Worm (Caenorhabditis elegans) whole organism, L1 larva: ENCODE measurements around the gene C32D5.10.

Experiments
- alr-1 ChIP-seq: fragments of 200-800 bp; sonication (Bioruptor generic); optimal IDR thresholded peaks from 2 replicates; lab custom pipeline; 2018; ENCODE audit warnings: borderline replicate concordance, mild to moderate bottlenecking, missing genetic modification characterization, missing compliant biosample characterization
- aly-2 ChIP-seq: fragments of 150-350 bp; optimal IDR thresholded peaks from 2 replicates; lab custom pipeline; 2014; ENCODE audit warnings: missing biosample characterization, missing genetic modification characterization
- ama-1 ChIP-seq: fragments of 150-350 bp; optimal IDR thresholded peaks from 2 replicates; lab custom pipeline; 2014
- blmp-1 ChIP-seq: fragments of 150-350 bp; optimal IDR thresholded peaks from 2 replicates; lab custom pipeline; 2014; ENCODE audit warnings: missing biosample characterization, missing genetic modification characterization
- ceh-88 ChIP-seq: fragments of 200-800 bp; sonication (Bioruptor generic); IDR thresholded peaks from 2 replicates; pipeline ENCODE4 v1.3.6; 2022; ENCODE audit warnings: missing genetic modification characterization, missing compliant biosample characterization
- ceh-90 ChIP-seq: sonication (generic microtip); optimal IDR thresholded peaks from 2 replicates; lab custom pipeline; 2016; ENCODE audit warnings: missing genetic modification characterization, missing compliant biosample characterization
- dpl-1 ChIP-seq, 3 experiments: fragments of 150-350 bp in 2 of 3; sonication (generic microtip) in 1 of 3; optimal IDR thresholded peaks; 2 replicates each; lab custom pipeline; 2014 to 2017; ENCODE audit warnings: missing biosample characterization in 3 of 3, missing genetic modification characterization in 3 of 3, missing genetic modification reagents in 3 of 3
- efl-1 ChIP-seq, 4 experiments: fragments of 150-350 bp; optimal IDR thresholded peaks in 3 of 4; peaks in 1 of 4; 1 replicate in 1 of 4; 2 replicates in 3 of 4; lab custom pipeline; 2014; ENCODE audit warnings: missing biosample characterization in 2 of 4, missing genetic modification characterization in 2 of 4, missing genetic modification reagents in 2 of 4
- efl-3 ChIP-seq: fragments of 200-800 bp; sonication (Bioruptor generic); optimal IDR thresholded peaks from 2 replicates; lab custom pipeline; 2018; ENCODE audit warnings: mild to moderate bottlenecking, missing genetic modification characterization, missing compliant biosample characterization
- egl-13 ChIP-seq: sonication (generic microtip); optimal IDR thresholded peaks from 2 replicates; lab custom pipeline; 2016; ENCODE audit warnings: missing genotype, missing genetic modification reagents, missing genetic modification characterization, missing compliant biosample characterization
- egl-27 ChIP-seq, 2 experiments: fragments of 150-350 bp in 1 of 2; sonication (generic microtip); optimal IDR thresholded peaks; 3 replicates each; lab custom pipeline; 2017 to 2018; ENCODE audit warnings: missing biosample characterization in 2 of 2, missing genetic modification characterization in 2 of 2, missing genetic modification reagents in 2 of 2
- elt-2 ChIP-seq: sonication (generic microtip); optimal IDR thresholded peaks from 2 replicates; lab custom pipeline; 2016; ENCODE audit warnings: missing genetic modification characterization, mild to moderate bottlenecking, inconsistent platforms, missing compliant biosample characterization, missing genetic modification reagents
- fkh-10 ChIP-seq: sonication (generic microtip); optimal IDR thresholded peaks from 2 replicates; lab custom pipeline; 2017; ENCODE audit warnings: missing biosample characterization, missing genetic modification reagents, missing genetic modification characterization
- fos-1 ChIP-seq: fragments of 150-350 bp; optimal IDR thresholded peaks from 2 replicates; lab custom pipeline; 2014; ENCODE audit warnings: missing biosample characterization, missing genetic modification characterization
- hlh-17 ChIP-seq: fragments of 200-800 bp; sonication (Bioruptor generic); optimal IDR thresholded peaks from 2 replicates; lab custom pipeline; 2018; ENCODE audit warnings: missing genetic modification characterization, mild to moderate bottlenecking, missing compliant biosample characterization, moderate library complexity, borderline replicate concordance
- hlh-4 ChIP-seq: sonication (generic microtip); optimal IDR thresholded peaks from 2 replicates; lab custom pipeline; 2016; ENCODE audit warnings: mild to moderate bottlenecking, missing genetic modification characterization, missing compliant biosample characterization
- hpl-2 ChIP-seq: fragments of 150-350 bp; optimal IDR thresholded peaks from 2 replicates; lab custom pipeline; 2014; ENCODE audit warnings: missing biosample characterization, missing genetic modification reagents, missing genetic modification characterization
- lin-14 ChIP-seq: fragments of 200-800 bp; sonication (Bioruptor generic); optimal IDR thresholded peaks from 2 replicates; lab custom pipeline; 2018; ENCODE audit warnings: mild to moderate bottlenecking, missing genetic modification characterization, moderate library complexity, missing compliant biosample characterization
- lin-35 ChIP-seq, 2 experiments: fragments of 150-350 bp; optimal IDR thresholded peaks; 2 replicates each; lab custom pipeline; 2014; ENCODE audit warnings: missing biosample characterization in 2 of 2, missing genetic modification characterization in 2 of 2, missing genetic modification reagents in 2 of 2
- lin-39 ChIP-seq: fragments of 150-350 bp; optimal IDR thresholded peaks from 2 replicates; lab custom pipeline; 2014; ENCODE audit warnings: missing biosample characterization, missing genetic modification reagents, missing genetic modification characterization
- mdl-1 ChIP-seq, 2 experiments: fragments of 150-350 bp; optimal IDR thresholded peaks; 2 replicates each; lab custom pipeline; 2014 to 2017; ENCODE audit warnings: missing biosample characterization in 2 of 2, missing genetic modification characterization in 2 of 2, inconsistent platforms in 1 of 2
- nhr-19 ChIP-seq: fragments of 200-800 bp; sonication (Bioruptor generic); conservative IDR thresholded peaks from 2 replicates; pipeline ENCODE4 v1.3.6; 2022; ENCODE audit warnings: missing genetic modification characterization, missing compliant biosample characterization
- nhr-20 ChIP-seq: sonication (generic microtip); optimal IDR thresholded peaks from 2 replicates; lab custom pipeline; 2016; ENCODE audit warnings: mild to moderate bottlenecking, missing genetic modification characterization, missing compliant biosample characterization
- nhr-71 ChIP-seq: sonication (generic microtip); optimal IDR thresholded peaks from 2 replicates; lab custom pipeline; 2016; ENCODE audit warnings: mild to moderate bottlenecking, missing genetic modification characterization, moderate library complexity, missing compliant biosample characterization
- nhr-85 ChIP-seq: sonication (generic microtip); peaks from one replicate; lab custom pipeline; 2016; ENCODE audit warnings: missing genetic modification characterization, inconsistent platforms, missing compliant biosample characterization
- nhr-90 ChIP-seq: sonication (generic microtip); optimal IDR thresholded peaks from 2 replicates; lab custom pipeline; 2016; ENCODE audit warnings: mild to moderate bottlenecking, missing genetic modification characterization, missing compliant biosample characterization; ENCODE audit not compliant: poor library complexity
- skn-1 ChIP-seq: fragments of 150-350 bp; optimal IDR thresholded peaks from 2 replicates; lab custom pipeline; 2014; ENCODE audit warnings: missing biosample characterization, missing genetic modification characterization
- sup-37 ChIP-seq: fragments of 200-800 bp; sonication (Bioruptor generic); optimal IDR thresholded peaks from 2 replicates; lab custom pipeline; 2018; ENCODE audit warnings: mild to moderate bottlenecking, missing genetic modification characterization, missing compliant biosample characterization
- swsn-7 ChIP-seq: sonication (generic microtip); optimal IDR thresholded peaks from 2 replicates; lab custom pipeline; 2016; ENCODE audit warnings: missing genetic modification characterization, missing compliant biosample characterization
- tbx-2 ChIP-seq: sonication (generic microtip); optimal IDR thresholded peaks from 2 replicates; lab custom pipeline; 2016; ENCODE audit warnings: missing genetic modification characterization, missing compliant biosample characterization
- unc-98 ChIP-seq: fragments of 200-800 bp; sonication (Bioruptor generic); IDR thresholded peaks from 2 replicates; pipeline ENCODE4 v1.3.6; 2022; ENCODE audit warnings: missing genetic modification characterization, missing compliant biosample characterization
- xbp-1 ChIP-seq: sonication (generic microtip); optimal IDR thresholded peaks from 2 replicates; lab custom pipeline; 2016; ENCODE audit warnings: missing genetic modification characterization, missing compliant biosample characterization

The C32D5.10 gene

ce11 chrII:6379038-6379563, 27.3 kb upstream of the C32D5.10 start (continued):
- TF ChIP-seq efl-1 (optimal IDR thresholded peaks at IDR 0.05; lab: Kevin White, UChicago) (no peak), efl-1 (GFP tag; optimal IDR thresholded peaks at IDR 0.05 in 1 of 2; lab: Kevin White, UChicago) (no peak), fos-1 (no peak), skn-1 (tag; lab: Kevin White, UChicago) (no peak), ceh-88 (GFP tag; lab: Robert Waterston, UW) (no peak), tbx-2 (tag; lab: Kevin White, UChicago) (peak; percentile 5), hlh-4 (tag; lab: Kevin White, UChicago) (no peak), efl-3 (GFP tag; lab: Kevin White, UChicago) (no peak), ceh-90 (tag; lab: Kevin White, UChicago) (no peak)

- TF ChIP-seq nhr-20 (tag; lab: Kevin White, UChicago), result peak; percentile 0
- no peak for TF ChIP-seq fkh-10 (GFP tag; lab: Kevin White, UChicago)
- TF ChIP-seq hpl-2 (GFP tag; lab: Kevin White, UChicago), result no peak
- no peak for TF ChIP-seq egl-13 (tag; lab: Kevin White, UChicago)
- TF ChIP-seq dpl-1 (GFP tag; optimal IDR thresholded peaks at IDR 0.05; lab: Kevin White, UChicago), result no peak
- TF ChIP-seq efl-1 (optimal IDR thresholded peaks at IDR 0.05; lab: Kevin White, UChicago), result no peak
- peak in 1 of 2 experiments; percentile 29 for TF ChIP-seq efl-1 (GFP tag; optimal IDR thresholded peaks at IDR 0.05 in 1 of 2; lab: Kevin White, UChicago)
- TF ChIP-seq ceh-88 (GFP tag; lab: Robert Waterston, UW), result no peak
- TF ChIP-seq swsn-7 (tag; lab: Kevin White, UChicago), result no peak
- no peak for TF ChIP-seq ama-1
- no peak for TF ChIP-seq ceh-90 (tag; lab: Kevin White, UChicago)
- TF ChIP-seq unc-98 (GFP tag; lab: Robert Waterston, UW), result no peak
- TF ChIP-seq nhr-19 (GFP tag; lab: Robert Waterston, UW), result no peak
- TF ChIP-seq lin-14 (GFP tag; lab: Kevin White, UChicago), result peak; percentile 13
- no peak for TF ChIP-seq lin-39 (tag; lab: Kevin White, UChicago)
- TF ChIP-seq elt-2 (tag; lab: Kevin White, UChicago), result peak; percentile 52
- no peak for TF ChIP-seq hlh-17
- TF ChIP-seq lin-35 (GFP tag; optimal IDR thresholded peaks at IDR 0.05; lab: Kevin White, UChicago), result peak in 1 of 2 experiments; percentile 56
- no peak for TF ChIP-seq sup-37 (GFP tag; lab: Kevin White, UChicago)
- peak; percentile 33 for TF ChIP-seq blmp-1
- TF ChIP-seq egl-27 (tag; optimal IDR thresholded peaks at IDR 0.05; lab: Kevin White, UChicago), result no peak
- no peak for TF ChIP-seq alr-1
Observed at ce11 chrII:6377381-6377948, 25.7 kb upstream of the C32D5.10 start.

ce11 chrII:6376693-6377092, 24.9 kb upstream of the C32D5.10 start:
- no peak for TF ChIP-seq nhr-71 (tag; lab: Kevin White, UChicago)

DNA sequence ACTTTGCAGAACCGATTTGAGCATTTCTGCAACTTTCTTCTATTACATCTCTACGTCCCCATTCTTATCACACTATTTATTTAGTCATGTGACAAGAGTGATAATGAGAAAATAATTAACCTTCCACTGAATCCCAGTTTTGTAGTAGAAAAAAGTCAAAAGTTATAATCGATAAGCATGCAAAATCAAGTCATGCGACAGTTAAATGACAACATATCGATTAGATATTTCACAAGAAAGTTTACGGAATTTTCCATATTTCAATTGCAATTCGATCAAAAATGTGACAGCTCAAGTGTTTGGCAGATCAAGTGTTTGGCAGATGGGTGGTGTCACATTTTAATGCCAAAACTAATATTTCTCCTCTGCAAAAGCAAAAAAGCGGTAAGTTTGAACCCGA, 22.9 kb upstream of the C32D5.10 start:
- TF ChIP-seq nhr-85 (tag; lab: Kevin White, UChicago) (peak; percentile 62), lin-35 (GFP tag; optimal IDR thresholded peaks at IDR 0.05; lab: Kevin White, UChicago) (peak in 1 of 2 experiments; percentile 55), ceh-90 (tag; lab: Kevin White, UChicago) (no peak), xbp-1 (tag; lab: Kevin White, UChicago) (no peak), nhr-71 (tag; lab: Kevin White, UChicago) (peak; percentile 1), hpl-2 (GFP tag; lab: Kevin White, UChicago) (peak; percentile 29), nhr-90 (tag; lab: Kevin White, UChicago) (peak; percentile 23), elt-2 (tag; lab: Kevin White, UChicago) (peak; percentile 78), efl-1 (optimal IDR thresholded peaks at IDR 0.05; lab: Kevin White, UChicago) (no peak), efl-1 (GFP tag; optimal IDR thresholded peaks at IDR 0.05 in 1 of 2; lab: Kevin White, UChicago) (peak in 1 of 2 experiments; percentile 88)
- TF ChIP-seq, all 84 proteins: peak for 7

ce11 chrII:6373361-6373760, 21.6 kb upstream of the C32D5.10 start:
- TF ChIP-seq aly-2 (tag; lab: Kevin White, UChicago) (no peak), mdl-1 (tag; optimal IDR thresholded peaks at IDR 0.05; lab: Kevin White, UChicago) (no peak), alr-1 (no peak), fos-1 (no peak), lin-35 (GFP tag; optimal IDR thresholded peaks at IDR 0.05; lab: Kevin White, UChicago) (no peak), ceh-88 (GFP tag; lab: Robert Waterston, UW) (no peak), efl-3 (GFP tag; lab: Kevin White, UChicago) (no peak), blmp-1 (no peak)
